Worm (Caenorhabditis elegans) whole organism, L4 larva: ENCODE results near the gene E02H4.4.
A peak's percentile ranks its signal among the peaks of the same experiment; 100 is the strongest.

ENCODE experiments used
- D1046.2 ChIP-seq: fragments of 200-800 bp; sonication (Bioruptor generic); IDR thresholded peaks from 2 replicates; pipeline ENCODE4 v1.3.6; 2022; ENCODE audit warnings: missing genetic modification characterization, missing compliant biosample characterization
- F37D6.2 ChIP-seq: sonication (generic microtip); optimal IDR thresholded peaks from 2 replicates; lab custom pipeline; 2016; ENCODE audit warnings: mild to moderate bottlenecking, missing genetic modification characterization, missing compliant biosample characterization
- F44E2.7 ChIP-seq: fragments of 200-800 bp; sonication (Bioruptor generic); IDR thresholded peaks from 2 replicates; pipeline ENCODE4 v2.1.2; 2022; ENCODE audit warnings: missing genetic modification characterization, missing compliant biosample characterization
- T26A8.4 ChIP-seq: fragments of 200-800 bp; sonication (Bioruptor generic); IDR thresholded peaks from 2 replicates; pipeline ENCODE4 v1.3.6; 2022; ENCODE audit warnings: missing genetic modification characterization, missing compliant biosample characterization
- Y105C5A.15 ChIP-seq: fragments of 200-800 bp; sonication (Bioruptor generic); IDR thresholded peaks from 2 replicates; pipeline ENCODE4 v1.3.6; 2022; ENCODE audit warnings: missing genetic modification characterization, missing compliant biosample characterization
- Y75B8A.6 ChIP-seq: fragments of 200-800 bp; sonication (Bioruptor generic); IDR thresholded peaks from 2 replicates; pipeline ENCODE4 v1.3.6; 2022; ENCODE audit warnings: missing genetic modification reagents, missing genetic modification characterization, missing compliant biosample characterization
- ZK337.2 ChIP-seq: fragments of 200-800 bp; sonication (Bioruptor generic); IDR thresholded peaks from 2 replicates; pipeline ENCODE4 v1.3.6; 2022; ENCODE audit warnings: missing genetic modification reagents, missing genetic modification characterization, missing compliant biosample characterization
- aha-1 ChIP-seq: fragments of 150-350 bp; peaks from one replicate; lab custom pipeline; 2014; ENCODE audit warnings: missing biosample characterization, missing genetic modification characterization
- attf-4 ChIP-seq: sonication (generic microtip); optimal IDR thresholded peaks from 3 replicates; lab custom pipeline; 2017; ENCODE audit warnings: missing biosample characterization, missing genetic modification characterization
- ceh-20 ChIP-seq: fragments of 200-800 bp; sonication (Bioruptor generic); IDR thresholded peaks from 2 replicates; pipeline ENCODE4 v1.3.6; 2022; ENCODE audit warnings: missing genetic modification reagents, missing genetic modification characterization, missing compliant biosample characterization
- ceh-28 ChIP-seq: fragments of 150-350 bp; optimal IDR thresholded peaks from 2 replicates; lab custom pipeline; 2014; ENCODE audit warnings: missing biosample characterization, missing genetic modification reagents, missing genetic modification characterization
- ceh-32 ChIP-seq: sonication (generic microtip); optimal IDR thresholded peaks from 2 replicates; lab custom pipeline; 2016; ENCODE audit warnings: mild to moderate bottlenecking, missing genetic modification characterization, missing compliant biosample characterization; ENCODE audit not compliant: poor library complexity
- ceh-62 ChIP-seq: sonication (generic microtip); optimal IDR thresholded peaks from 2 replicates; lab custom pipeline; 2017; ENCODE audit warnings: missing biosample characterization, missing genetic modification characterization
- ceh-82 ChIP-seq: sonication (generic microtip); optimal IDR thresholded peaks from 2 replicates; lab custom pipeline; 2017; ENCODE audit warnings: missing biosample characterization, missing genetic modification characterization
- ces-1 ChIP-seq: fragments of 150-350 bp; sonication (generic microtip); optimal IDR thresholded peaks from 4 replicates; lab custom pipeline; 2014; ENCODE audit warnings: missing biosample characterization, missing genetic modification reagents, missing genetic modification characterization
- cey-2 ChIP-seq: sonication (generic microtip); optimal IDR thresholded peaks from 3 replicates; lab custom pipeline; 2017; ENCODE audit warnings: missing genetic modification characterization, mild to moderate bottlenecking, missing compliant biosample characterization, antibody characterized with exemption, borderline replicate concordance; ENCODE audit not compliant: insufficient read depth
- daf-16 ChIP-seq, 3 experiments: sonication (generic microtip); optimal IDR thresholded peaks; 2 replicates each; lab custom pipeline; 2016 to 2017; ENCODE audit warnings: missing genetic modification characterization in 3 of 3, missing genetic modification reagents in 3 of 3, mild to moderate bottlenecking in 2 of 3, missing compliant biosample characterization in 2 of 3, missing biosample characterization in 1 of 3, moderate library complexity in 1 of 3
- dmd-6 ChIP-seq: fragments of 200-800 bp; sonication (Bioruptor generic); IDR thresholded peaks from 2 replicates; pipeline ENCODE4 v1.3.6; 2022; ENCODE audit warnings: missing genetic modification reagents, missing genetic modification characterization, missing compliant biosample characterization
- dmd-8 ChIP-seq: fragments of 200-800 bp; sonication (Bioruptor generic); IDR thresholded peaks from 2 replicates; pipeline ENCODE4 v1.3.6; 2022; ENCODE audit warnings: missing genetic modification characterization, missing compliant biosample characterization
- fkh-10 ChIP-seq: fragments of 150-350 bp; optimal IDR thresholded peaks from 2 replicates; lab custom pipeline; 2014; ENCODE audit warnings: missing biosample characterization, missing genetic modification reagents, missing genetic modification characterization
- gei-8 ChIP-seq: fragments of 200-800 bp; sonication (Bioruptor generic); optimal IDR thresholded peaks from 2 replicates; lab custom pipeline; 2018; ENCODE audit warnings: mild to moderate bottlenecking, missing genetic modification characterization, missing compliant biosample characterization
- hif-1 ChIP-seq, 2 experiments: sonication (generic microtip); optimal IDR thresholded peaks; 2 replicates each; lab custom pipeline; 2016 to 2017; ENCODE audit warnings: missing compliant biosample characterization in 2 of 2, missing genetic modification characterization in 2 of 2, missing genetic modification reagents in 2 of 2, missing genotype in 2 of 2, mild to moderate bottlenecking in 1 of 2
- hlh-11 ChIP-seq: fragments of 200-800 bp; sonication (Bioruptor generic); optimal IDR thresholded peaks from 2 replicates; lab custom pipeline; 2018; ENCODE audit warnings: mild to moderate bottlenecking, missing genetic modification characterization, missing compliant biosample characterization
- hmg-1.1 ChIP-seq: fragments of 200-800 bp; sonication (Bioruptor generic); IDR thresholded peaks from 2 replicates; pipeline ENCODE4 v1.3.6; 2022; ENCODE audit warnings: missing genetic modification reagents, missing genetic modification characterization, missing compliant biosample characterization
- jun-1 ChIP-seq: fragments of 150-350 bp; optimal IDR thresholded peaks from 2 replicates; lab custom pipeline; 2014; ENCODE audit warnings: missing biosample characterization, missing genetic modification reagents, missing genetic modification characterization
- lim-7 ChIP-seq: fragments of 200-800 bp; sonication (Bioruptor generic); IDR thresholded peaks from 2 replicates; pipeline ENCODE4 v1.3.6; 2022; ENCODE audit warnings: missing genetic modification characterization, missing compliant biosample characterization
- lin-1 ChIP-seq: fragments of 200-800 bp; sonication (Bioruptor generic); IDR thresholded peaks from 2 replicates; pipeline ENCODE4 v1.3.6; 2022; ENCODE audit warnings: missing genetic modification reagents, missing genetic modification characterization, missing compliant biosample characterization
- mdl-1 ChIP-seq, 2 experiments: fragments of 150-350 bp in 1 of 2; sonication (generic microtip) in 1 of 2; optimal IDR thresholded peaks; 2 replicates each; lab custom pipeline; 2014 to 2017; ENCODE audit warnings: missing biosample characterization in 2 of 2, missing genetic modification characterization in 2 of 2
- mep-1 ChIP-seq: fragments of 150-350 bp; sonication (generic microtip); optimal IDR thresholded peaks from 3 replicates; lab custom pipeline; 2014; ENCODE audit warnings: missing biosample characterization, missing genetic modification characterization
- mes-2 ChIP-seq: sonication (generic microtip); optimal IDR thresholded peaks from 2 replicates; lab custom pipeline; 2016; ENCODE audit warnings: missing genotype, mild to moderate bottlenecking, missing genetic modification characterization, missing compliant biosample characterization; ENCODE audit not compliant: poor library complexity, severe bottlenecking
- nhr-111 ChIP-seq: fragments of 200-800 bp; sonication (Bioruptor generic); optimal IDR thresholded peaks from 2 replicates; lab custom pipeline; 2018; ENCODE audit warnings: mild to moderate bottlenecking, missing genetic modification characterization, missing compliant biosample characterization
- nhr-25 ChIP-seq: sonication (generic microtip); optimal IDR thresholded peaks from 2 replicates; lab custom pipeline; 2017; ENCODE audit warnings: missing genetic modification characterization, mild to moderate bottlenecking, missing compliant biosample characterization, antibody characterized with exemption, moderate library complexity, borderline replicate concordance; ENCODE audit not compliant: insufficient read depth
- nhr-28 ChIP-seq: fragments of 150-350 bp; optimal IDR thresholded peaks from 2 replicates; lab custom pipeline; 2014; ENCODE audit warnings: missing biosample characterization, missing genetic modification characterization
- nhr-76 ChIP-seq: fragments of 150-350 bp; optimal IDR thresholded peaks from 2 replicates; lab custom pipeline; 2014; ENCODE audit warnings: missing biosample characterization, missing genetic modification characterization
- nhr-77 ChIP-seq: fragments of 150-350 bp; optimal IDR thresholded peaks from 2 replicates; lab custom pipeline; 2014; ENCODE audit warnings: missing biosample characterization, missing genetic modification characterization
- pha-4 ChIP-seq, 2 experiments: fragments of 150-350 bp in 1 of 2; fragments of 200-800 bp in 1 of 2; sonication (Bioruptor generic) in 1 of 2; IDR thresholded peaks in 1 of 2; optimal IDR thresholded peaks in 1 of 2; 2 replicates each; pipeline versions ENCODE4 v1.3.6 to Lab custom; 2014 to 2022; ENCODE audit warnings: missing genetic modification characterization in 2 of 2, missing genetic modification reagents in 2 of 2, missing biosample characterization in 1 of 2, missing compliant biosample characterization in 1 of 2
- php-3 ChIP-seq: fragments of 200-800 bp; sonication (Bioruptor generic); IDR thresholded peaks from 2 replicates; pipeline ENCODE4 v1.3.6; 2022; ENCODE audit warnings: missing genetic modification reagents, missing genetic modification characterization, missing compliant biosample characterization
- sdz-12 ChIP-seq: fragments of 200-800 bp; sonication (Bioruptor generic); optimal IDR thresholded peaks from 2 replicates; lab custom pipeline; 2018; ENCODE audit warnings: mild to moderate bottlenecking, missing genetic modification characterization, missing compliant biosample characterization
- set-16 ChIP-seq: fragments of 200-800 bp; sonication (Bioruptor generic); IDR thresholded peaks from 2 replicates; pipeline ENCODE4 v1.3.6; 2022; ENCODE audit warnings: missing genetic modification reagents, missing genetic modification characterization, missing compliant biosample characterization
- skn-1 ChIP-seq: fragments of 150-350 bp; optimal IDR thresholded peaks from 2 replicates; lab custom pipeline; 2014; ENCODE audit warnings: missing biosample characterization, missing genetic modification characterization
- snpc-4 ChIP-seq: fragments of 150-350 bp; optimal IDR thresholded peaks from 2 replicates; lab custom pipeline; 2014; ENCODE audit warnings: missing biosample characterization, missing genetic modification characterization
- spr-1 ChIP-seq: sonication (generic microtip); optimal IDR thresholded peaks from 2 replicates; lab custom pipeline; 2016; ENCODE audit warnings: mild to moderate bottlenecking, missing genetic modification characterization, missing compliant biosample characterization
- tag-97 ChIP-seq: fragments of 200-800 bp; sonication (Bioruptor generic); IDR thresholded peaks from 2 replicates; pipeline ENCODE4 v1.3.6; 2022; ENCODE audit warnings: missing genetic modification characterization, missing compliant biosample characterization
- tra-1 ChIP-seq: fragments of 200-800 bp; sonication (Bioruptor generic); IDR thresholded peaks from 2 replicates; pipeline ENCODE4 v1.3.6; 2022; ENCODE audit warnings: missing genetic modification reagents, missing genetic modification characterization, missing compliant biosample characterization
- unc-130 ChIP-seq: sonication (generic microtip); optimal IDR thresholded peaks from 2 replicates; lab custom pipeline; 2016; ENCODE audit warnings: missing genetic modification reagents, missing genetic modification characterization, missing compliant biosample characterization
- zfp-2 ChIP-seq: sonication (generic microtip); optimal IDR thresholded peaks from 2 replicates; lab custom pipeline; 2016; ENCODE audit warnings: mild to moderate bottlenecking, missing genetic modification characterization, missing compliant biosample characterization
- zip-2 ChIP-seq: fragments of 150-350 bp; optimal IDR thresholded peaks from 2 replicates; lab custom pipeline; 2014; ENCODE audit warnings: missing biosample characterization, missing genetic modification characterization
- ztf-7 ChIP-seq: fragments of 150-350 bp; optimal IDR thresholded peaks from 2 replicates; lab custom pipeline; 2014; ENCODE audit warnings: missing biosample characterization, missing genetic modification characterization

The E02H4.4 gene

ce11 chrX:14296559-14296958 is 38.8 kb downstream of the E02H4.4 start, which contains the start of gene madd-3:
Gene madd-3, minus strand, starts transcription at chrX:14296659.
- no peak for TF ChIP-seq nhr-25 (tag; lab: Kevin White, UChicago)
- TF ChIP-seq dmd-6 (GFP tag; lab: Robert Waterston, UW) = no peak
- TF ChIP-seq ceh-82 = no peak
- TF ChIP-seq gei-8 (GFP tag; lab: Kevin White, UChicago) = no peak
- TF ChIP-seq spr-1 (tag; lab: Kevin White, UChicago) = no peak
- no peak for TF ChIP-seq lim-7 (GFP tag; lab: Robert Waterston, UW)
- no peak for TF ChIP-seq ztf-7 (tag; lab: Kevin White, UChicago)
- TF ChIP-seq zip-2 (tag; lab: Kevin White, UChicago) = no peak
- no peak for TF ChIP-seq pha-4 (GFP tag; IDR thresholded peaks at IDR 0.05; lab: Robert Waterston, UW)
- TF ChIP-seq pha-4 (tag; optimal IDR thresholded peaks at IDR 0.05; lab: Kevin White, UChicago) = no peak
- no peak for TF ChIP-seq daf-16 (GFP tag; optimal IDR thresholded peaks at IDR 0.05; lab: Kevin White, UChicago)
- no peak for TF ChIP-seq daf-16 (tag; optimal IDR thresholded peaks at IDR 0.05; lab: Kevin White, UChicago)
- TF ChIP-seq dmd-8 (GFP tag; lab: Robert Waterston, UW) = no peak
- no peak for TF ChIP-seq nhr-77 (tag; lab: Kevin White, UChicago)

- TF ChIP-seq mep-1 (tag; lab: Kevin White, UChicago) (peak; percentile 86), hif-1 (tag; optimal IDR thresholded peaks at IDR 0.05; lab: Kevin White, UChicago) (peak; percentile 34 to 65), nhr-76 (tag; lab: Kevin White, UChicago) (no peak), ceh-62 (tag; lab: Kevin White, UChicago) (no peak), aha-1 (tag; lab: Kevin White, UChicago) (no peak), set-16 (peak; percentile 67), Y75B8A.6 (GFP tag; lab: Robert Waterston, UW) (no peak), jun-1 (no peak), ces-1 (no peak), Y105C5A.15 (no peak), php-3 (GFP tag; lab: Robert Waterston, UW) (no peak), lin-1 (GFP tag; lab: Robert Waterston, UW) (peak; percentile 29; the same call in 1 of the 2 replicates), tra-1 (GFP tag; lab: Robert Waterston, UW) (0 out of 2 replicates have a peak, but pooled peaks have one; percentile 21), ceh-20 (GFP tag; lab: Robert Waterston, UW) (peak; percentile 79), mdl-1 (tag; optimal IDR thresholded peaks at IDR 0.05; lab: Kevin White, UChicago) (peak; percentile 14 to 60), attf-4 (tag; lab: Kevin White, UChicago) (no peak), nhr-111 (GFP tag; lab: Kevin White, UChicago) (no peak), zfp-2 (tag; lab: Kevin White, UChicago) (no peak), hmg-1.1 (GFP tag; lab: Robert Waterston, UW) (peak; percentile 73), ceh-28 (tag; lab: Kevin White, UChicago) (peak; percentile 83), T26A8.4 (GFP tag; lab: Robert Waterston, UW) (0 out of 2 replicates have a peak, but pooled peaks have one; percentile 61), D1046.2 (GFP tag; lab: Robert Waterston, UW) (no peak), hlh-11 (tag; lab: Kevin White, UChicago) (peak; percentile 82), nhr-28 (tag; lab: Kevin White, UChicago) (peak; percentile 47), pha-4 (GFP tag; IDR thresholded peaks at IDR 0.05; lab: Robert Waterston, UW) (no peak), pha-4 (tag; optimal IDR thresholded peaks at IDR 0.05; lab: Kevin White, UChicago) (peak; percentile 10), cey-2 (tag; lab: Kevin White, UChicago) (no peak), snpc-4 (tag; lab: Kevin White, UChicago) (no peak), F37D6.2 (tag; lab: Kevin White, UChicago) (peak; percentile 43), unc-130 (GFP tag; lab: Kevin White, UChicago) (no peak), ZK337.2 (GFP tag; lab: Robert Waterston, UW) (no peak), sdz-12 (GFP tag; lab: Kevin White, UChicago) (no peak), skn-1 (no peak), ceh-32 (no peak), mes-2 (tag; lab: Kevin White, UChicago) (peak; percentile 72), fkh-10 (GFP tag; lab: Kevin White, UChicago) (peak; percentile 66), F44E2.7 (GFP tag; lab: Robert Waterston, UW) (no peak), tag-97 (GFP tag; lab: Robert Waterston, UW) (no peak)
Measured at ce11 chrX:14297209-14297608, 39.4 kb downstream of the E02H4.4 start.
